Fruit fly (Drosophila melanogaster) whole organism, prepupa: Measurements from ENCODE around the gene mab-21.

Source experiments
- Blimp-1 ChIP-seq: fragments of 200-800 bp; sonication (Bioruptor generic); optimal IDR thresholded peaks from 3 replicates; lab custom pipeline; 2017; ENCODE audit warnings: missing biosample characterization, missing genetic modification characterization, mild to moderate bottlenecking, moderate library complexity, missing genetic modification reagents
- CG10631 ChIP-seq: fragments of 200-800 bp; sonication (Bioruptor generic); optimal IDR thresholded peaks from 2 replicates; lab custom pipeline; 2016; ENCODE audit warnings: missing biosample characterization, missing genetic modification characterization
- CG10669 ChIP-seq: fragments of 200-800 bp; sonication (Bioruptor generic); optimal IDR thresholded peaks from 3 replicates; lab custom pipeline; 2018; ENCODE audit warnings: missing biosample characterization, mild to moderate bottlenecking, missing genetic modification characterization, moderate library complexity
- CG11294 ChIP-seq: fragments of 200-800 bp; sonication (Bioruptor generic); IDR thresholded peaks from 2 replicates; pipeline ENCODE4 v1.3.6; 2022; ENCODE audit warnings: missing biosample characterization, missing genetic modification characterization
- CG11762 ChIP-seq: fragments of 200-800 bp; sonication (Bioruptor generic); optimal IDR thresholded peaks from 3 replicates; lab custom pipeline; 2016; ENCODE audit warnings: missing biosample characterization, missing genetic modification characterization; ENCODE audit not compliant: insufficient read depth
- CG15336 ChIP-seq: fragments of 200-800 bp; sonication (Bioruptor generic); IDR thresholded peaks from 2 replicates; pipeline ENCODE4 v1.3.6; 2022; ENCODE audit warnings: missing biosample characterization, missing genetic modification characterization
- CG1621 ChIP-seq: fragments of 200-800 bp; sonication (Bioruptor generic); optimal IDR thresholded peaks from 3 replicates; lab custom pipeline; 2018; ENCODE audit warnings: missing biosample characterization, mild to moderate bottlenecking, missing genetic modification characterization
- CG16779 ChIP-seq: fragments of 200-800 bp; sonication (Bioruptor generic); optimal IDR thresholded peaks from 3 replicates; lab custom pipeline; 2017; ENCODE audit warnings: missing biosample characterization, mild to moderate bottlenecking, missing genetic modification characterization
- CG31627 ChIP-seq: fragments of 200-800 bp; sonication (Bioruptor generic); optimal IDR thresholded peaks from 3 replicates; lab custom pipeline; 2016; ENCODE audit warnings: missing biosample characterization, missing genetic modification characterization
- CG32006 ChIP-seq: fragments of 200-800 bp; sonication (Bioruptor generic); optimal IDR thresholded peaks from 3 replicates; lab custom pipeline; 2017; ENCODE audit warnings: missing biosample characterization, mild to moderate bottlenecking, missing genetic modification characterization
- CG34406 ChIP-seq: fragments of 200-800 bp; sonication (Bioruptor generic); optimal IDR thresholded peaks from 3 replicates; lab custom pipeline; 2016; ENCODE audit warnings: missing biosample characterization, missing genetic modification characterization
- CG3919 ChIP-seq: fragments of 200-800 bp; sonication (Bioruptor generic); optimal IDR thresholded peaks from 3 replicates; lab custom pipeline; 2016; ENCODE audit warnings: missing biosample characterization, missing genetic modification characterization
- CG4318 ChIP-seq: fragments of 200-800 bp; sonication (Bioruptor generic); optimal IDR thresholded peaks from 3 replicates; lab custom pipeline; 2017; ENCODE audit warnings: missing biosample characterization, mild to moderate bottlenecking, missing genetic modification characterization
- CG6163 ChIP-seq: fragments of 200-800 bp; sonication (Bioruptor generic); IDR thresholded peaks from 3 replicates; pipeline ENCODE4 v1.3.6; 2022; ENCODE audit warnings: missing biosample characterization, missing genetic modification characterization
- CG6276 ChIP-seq: fragments of 200-800 bp; sonication (Bioruptor generic); optimal IDR thresholded peaks from 2 replicates; lab custom pipeline; 2017; ENCODE audit warnings: missing biosample characterization, mild to moderate bottlenecking, missing genetic modification characterization
- CG6808 ChIP-seq: fragments of 200-800 bp; sonication (Bioruptor generic); optimal IDR thresholded peaks from 3 replicates; lab custom pipeline; 2017; ENCODE audit warnings: missing biosample characterization, missing genetic modification characterization, mild to moderate bottlenecking, moderate library complexity, missing genetic modification reagents
- CG6854 ChIP-seq: fragments of 200-800 bp; sonication (Bioruptor generic); optimal IDR thresholded peaks from 2 replicates; lab custom pipeline; 2017; ENCODE audit warnings: missing biosample characterization, mild to moderate bottlenecking, missing genetic modification characterization
- CG8119 ChIP-seq: fragments of 200-800 bp; sonication (Bioruptor generic); IDR thresholded peaks from 3 replicates; pipeline ENCODE4 v1.3.6; 2022; ENCODE audit warnings: missing biosample characterization, missing genetic modification characterization
- CG8319 ChIP-seq: fragments of 200-800 bp; sonication (Bioruptor generic); optimal IDR thresholded peaks from 3 replicates; lab custom pipeline; 2016; ENCODE audit warnings: missing biosample characterization, missing genetic modification characterization
- CG9139 ChIP-seq: fragments of 200-800 bp; sonication (Bioruptor generic); optimal IDR thresholded peaks from 3 replicates; lab custom pipeline; 2017; ENCODE audit warnings: missing biosample characterization, mild to moderate bottlenecking, missing genetic modification characterization
- Eip75B ChIP-seq: fragments of 200-800 bp; sonication (Bioruptor generic); optimal IDR thresholded peaks from 3 replicates; lab custom pipeline; 2016; ENCODE audit warnings: missing biosample characterization, missing genetic modification characterization
- Eip78C ChIP-seq: fragments of 200-800 bp; sonication (Bioruptor generic); peaks from one replicate; lab custom pipeline; 2016; ENCODE audit warnings: missing biosample characterization, missing genetic modification characterization
- Eip93F ChIP-seq: fragments of 200-800 bp; sonication (Bioruptor generic); optimal IDR thresholded peaks from 2 replicates; lab custom pipeline; 2016; ENCODE audit warnings: missing biosample characterization, mild to moderate bottlenecking, missing genetic modification characterization
- Ets21C ChIP-seq: fragments of 200-800 bp; sonication (Bioruptor generic); optimal IDR thresholded peaks from 3 replicates; lab custom pipeline; 2016; ENCODE audit warnings: missing biosample characterization, missing genetic modification characterization
- Ets96B ChIP-seq: fragments of 200-800 bp; optimal IDR thresholded peaks from 2 replicates; lab custom pipeline; 2019; ENCODE audit warnings: missing biosample characterization, mild to moderate bottlenecking, missing genetic modification characterization, moderate library complexity
- Gug ChIP-seq: fragments of 200-800 bp; sonication (Bioruptor generic); IDR thresholded peaks from 2 replicates; pipeline ENCODE4 v1.3.6; 2022; ENCODE audit warnings: missing biosample characterization, missing genetic modification characterization
- Hr38 ChIP-seq: sonication (Bioruptor generic); optimal IDR thresholded peaks from 2 replicates; lab custom pipeline; 2016; ENCODE audit warnings: missing biosample characterization, missing genetic modification characterization
- Hr4 ChIP-seq: fragments of 200-800 bp; sonication (Bioruptor generic); optimal IDR thresholded peaks from 3 replicates; lab custom pipeline; 2016; ENCODE audit warnings: missing biosample characterization, missing genetic modification characterization
- Smox ChIP-seq: fragments of 200-800 bp; sonication (Bioruptor generic); optimal IDR thresholded peaks from 3 replicates; lab custom pipeline; 2016; ENCODE audit warnings: missing biosample characterization, missing genetic modification characterization
- Sox102F ChIP-seq: fragments of 200-800 bp; sonication (Bioruptor generic); optimal IDR thresholded peaks from 2 replicates; lab custom pipeline; 2016; ENCODE audit warnings: missing biosample characterization, mild to moderate bottlenecking, missing genetic modification characterization
- Sox14 ChIP-seq: fragments of 200-800 bp; sonication (Bioruptor generic); optimal IDR thresholded peaks from 3 replicates; lab custom pipeline; 2016; ENCODE audit warnings: missing biosample characterization, missing genetic modification characterization
- Sox15 ChIP-seq: fragments of 200-800 bp; sonication (Bioruptor generic); optimal IDR thresholded peaks from 3 replicates; lab custom pipeline; 2016; ENCODE audit warnings: missing biosample characterization, missing genetic modification characterization
- acj6 ChIP-seq: fragments of 200-800 bp; sonication (Bioruptor generic); optimal IDR thresholded peaks from 3 replicates; lab custom pipeline; 2016; ENCODE audit warnings: missing biosample characterization, missing genetic modification characterization
- dac ChIP-seq: fragments of 200-800 bp; sonication (Bioruptor generic); optimal IDR thresholded peaks from 2 replicates; lab custom pipeline; 2017; ENCODE audit warnings: missing biosample characterization, mild to moderate bottlenecking, missing genetic modification characterization
- dsx ChIP-seq: fragments of 200-800 bp; optimal IDR thresholded peaks from 3 replicates; lab custom pipeline; 2019; ENCODE audit warnings: missing biosample characterization, mild to moderate bottlenecking, missing genetic modification characterization, moderate library complexity; ENCODE audit not compliant: poor library complexity, severe bottlenecking
- eg ChIP-seq: fragments of 200-800 bp; sonication (Bioruptor generic); IDR thresholded peaks from 3 replicates; pipeline ENCODE4 v1.3.6; 2022; ENCODE audit warnings: missing biosample characterization, missing genetic modification characterization
- esn ChIP-seq: fragments of 200-800 bp; sonication (Bioruptor generic); optimal IDR thresholded peaks from 2 replicates; lab custom pipeline; 2016; ENCODE audit warnings: missing biosample characterization, mild to moderate bottlenecking, missing genetic modification characterization, moderate library complexity
- fd59A ChIP-seq: fragments of 200-800 bp; sonication (Bioruptor generic); optimal IDR thresholded peaks from 2 replicates; lab custom pipeline; 2017; ENCODE audit warnings: missing biosample characterization, mild to moderate bottlenecking, missing genetic modification characterization, missing genetic modification reagents
- fd85E ChIP-seq: fragments of 200-800 bp; sonication (Bioruptor generic); optimal IDR thresholded peaks from 3 replicates; lab custom pipeline; 2016; ENCODE audit warnings: missing biosample characterization, missing genetic modification characterization
- fkh ChIP-seq: fragments of 200-800 bp; sonication (Bioruptor generic); optimal IDR thresholded peaks from 3 replicates; lab custom pipeline; 2017; ENCODE audit warnings: missing biosample characterization, mild to moderate bottlenecking, missing genetic modification characterization, moderate library complexity
- lz ChIP-seq: fragments of 200-800 bp; sonication (Bioruptor generic); optimal IDR thresholded peaks from 3 replicates; lab custom pipeline; 2016; ENCODE audit warnings: missing biosample characterization, missing genetic modification characterization
- net ChIP-seq: fragments of 200-800 bp; sonication (Bioruptor generic); optimal IDR thresholded peaks from 3 replicates; lab custom pipeline; 2016; ENCODE audit warnings: missing biosample characterization, missing genetic modification characterization
- pdm3 ChIP-seq: fragments of 200-800 bp; sonication (Bioruptor generic); optimal IDR thresholded peaks from 3 replicates; lab custom pipeline; 2016; ENCODE audit warnings: missing biosample characterization, missing genetic modification characterization
- salr ChIP-seq, 2 experiments: fragments of 200-800 bp; sonication (Bioruptor generic); optimal IDR thresholded peaks; 3 replicates each; lab custom pipeline; 2016 to 2018; ENCODE audit warnings: missing biosample characterization in 2 of 2, missing genetic modification characterization in 2 of 2, mild to moderate bottlenecking in 1 of 2
- spab ChIP-seq: fragments of 200-800 bp; sonication (Bioruptor generic); optimal IDR thresholded peaks from 2 replicates; lab custom pipeline; 2017; ENCODE audit warnings: missing biosample characterization, mild to moderate bottlenecking, missing genetic modification characterization, missing genetic modification reagents
- ss ChIP-seq, 2 experiments: fragments of 200-800 bp; sonication (Bioruptor generic); optimal IDR thresholded peaks; 2 replicates in 1 of 2; 3 replicates in 1 of 2; lab custom pipeline; 2017 to 2018; ENCODE audit warnings: mild to moderate bottlenecking in 2 of 2, missing biosample characterization in 2 of 2, missing genetic modification characterization in 2 of 2, moderate library complexity in 1 of 2
- topi ChIP-seq: fragments of 200-800 bp; sonication (Bioruptor generic); optimal IDR thresholded peaks from 3 replicates; lab custom pipeline; 2016; ENCODE audit warnings: missing biosample characterization, missing genetic modification characterization
- vri ChIP-seq: fragments of 200-800 bp; sonication (Bioruptor generic); optimal IDR thresholded peaks from 3 replicates; lab custom pipeline; 2016; ENCODE audit warnings: missing biosample characterization, mild to moderate bottlenecking, missing genetic modification characterization

Gene mab-21

DNA sequence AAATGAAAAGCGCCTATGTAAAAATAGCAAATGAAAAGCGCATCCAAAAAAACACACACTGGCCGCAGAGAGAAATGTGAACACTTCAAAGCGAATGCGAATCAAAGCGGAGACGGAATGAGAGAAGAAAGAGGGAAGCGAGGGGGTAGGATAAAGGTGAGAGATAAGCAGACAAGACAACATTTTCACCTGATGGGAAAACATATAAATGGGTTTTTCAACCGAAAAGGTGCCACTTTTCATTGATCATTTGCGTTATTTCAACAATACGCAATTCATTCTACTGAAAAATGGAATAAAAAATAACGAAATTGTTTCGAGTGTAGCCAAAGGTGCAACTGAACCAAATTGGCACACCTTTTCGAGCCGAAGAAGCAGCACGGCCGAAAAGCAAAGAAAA lies 35.9 kb downstream of the mab-21 start (continued):
- no peak for TF ChIP-seq Ets96B (tag; lab: Kevin White, UChicago)
- TF ChIP-seq CG11294 (GFP tag; lab: Robert Waterston, UW) = no peak
- no peak for TF ChIP-seq Eip75B (GFP tag; lab: Kevin White, UChicago)
- no peak for TF ChIP-seq CG8319
- peak; percentile 57 for TF ChIP-seq eg (GFP tag; lab: Robert Waterston, UW)

DNA sequence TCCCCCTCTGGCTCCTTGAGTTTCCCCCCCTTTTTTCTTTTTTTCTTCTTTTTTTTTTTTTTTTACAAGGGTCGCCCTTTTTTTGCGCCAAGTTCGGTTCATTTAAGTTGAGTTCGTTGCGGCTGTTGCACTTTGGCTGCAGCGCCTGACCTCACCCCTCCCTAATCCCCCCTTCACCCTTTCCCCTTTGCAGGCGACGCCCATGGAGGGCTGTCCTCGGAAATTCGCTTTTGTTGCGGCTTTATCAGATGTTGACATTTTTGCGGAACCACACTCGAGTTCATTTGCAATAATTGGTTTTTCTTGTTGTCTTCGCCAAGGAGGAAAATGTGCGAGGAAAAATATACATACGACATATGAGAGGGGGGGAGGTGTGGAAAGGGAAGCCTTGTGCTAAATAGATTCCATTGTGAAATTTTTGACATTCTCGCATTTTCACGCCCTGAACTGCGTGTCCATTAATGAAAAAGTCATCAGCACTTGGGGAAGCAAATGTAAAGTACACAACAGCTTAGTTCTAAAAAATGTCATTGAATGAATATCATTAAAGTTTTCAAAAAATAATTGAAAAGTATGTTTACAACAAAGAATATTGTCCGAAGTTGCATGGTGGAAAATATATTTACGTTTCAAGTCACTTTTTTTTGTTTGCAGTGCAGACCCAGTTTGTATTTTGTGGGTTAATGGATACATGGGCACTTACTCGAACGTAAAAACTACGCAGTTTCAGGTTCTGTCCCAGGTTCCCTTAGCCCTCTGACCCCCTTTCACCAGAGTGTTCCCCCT lies 38.4 kb downstream of the mab-21 start:
- TF ChIP-seq Eip75B (GFP tag; lab: Kevin White, UChicago) (peak; percentile 11), net (GFP tag; lab: Kevin White, UChicago) (no peak), CG34406 (GFP tag; lab: Kevin White, UChicago) (no peak), Gug (GFP tag; lab: Robert Waterston, UW) (no peak), CG31627 (GFP tag; lab: Kevin White, UChicago) (no peak), Ets21C (GFP tag; lab: Kevin White, UChicago) (no peak), Hr4 (GFP tag; lab: Kevin White, UChicago) (no peak), Eip78C (GFP tag; lab: Kevin White, UChicago) (peak; percentile 92), CG6854 (GFP tag; lab: Kevin White, UChicago) (no peak), spab (GFP tag; lab: Kevin White, UChicago) (no peak), lz (GFP tag; lab: Kevin White, UChicago) (no peak), dsx (GFP tag; lab: Kevin White, UChicago) (peak; percentile 25), Sox102F (GFP tag; lab: Kevin White, UChicago) (no peak), fd59A (GFP tag; lab: Kevin White, UChicago) (no peak), esn (no peak), CG11762 (GFP tag; lab: Kevin White, UChicago) (no peak), pdm3 (GFP tag; lab: Kevin White, UChicago) (peak; percentile 35), dac (no peak), Blimp-1 (GFP tag; lab: Kevin White, UChicago) (no peak), salr (GFP tag; optimal IDR thresholded peaks at IDR 0.05; lab: Kevin White, UChicago) (no peak), acj6 (peak; percentile 26), CG3919 (GFP tag; lab: Kevin White, UChicago) (peak; percentile 6), CG32006 (peak; percentile 31), CG10631 (GFP tag; lab: Kevin White, UChicago) (peak; percentile 11), CG8119 (GFP tag; lab: Robert Waterston, UW) (peak; percentile 50; the same call in 2 of the 3 replicates), Eip93F (no peak), CG6163 (GFP tag; lab: Robert Waterston, UW) (peak; percentile 56; the same call in 2 of the 3 replicates), Smox (GFP tag; lab: Kevin White, UChicago) (no peak), CG15336 (GFP tag; lab: Robert Waterston, UW) (peak; percentile 50), CG4318 (GFP tag; lab: Kevin White, UChicago) (no peak), Sox15 (GFP tag; lab: Kevin White, UChicago) (no peak), Hr38 (GFP tag; lab: Kevin White, UChicago) (no peak), CG1621 (tag; lab: Kevin White, UChicago) (no peak), CG10669 (GFP tag; lab: Kevin White, UChicago) (peak; percentile 43), Sox14 (GFP tag; lab: Kevin White, UChicago) (no peak), ss (GFP tag; optimal IDR thresholded peaks at IDR 0.05; lab: Kevin White, UChicago) (peak; percentile 1 to 15), CG16779 (tag; lab: Kevin White, UChicago) (no peak), fd85E (GFP tag; lab: Kevin White, UChicago) (no peak), CG6808 (GFP tag; lab: Kevin White, UChicago) (no peak), vri (GFP tag; lab: Kevin White, UChicago) (no peak), CG11294 (GFP tag; lab: Robert Waterston, UW) (no peak), CG6276 (GFP tag; lab: Kevin White, UChicago) (no peak), fkh (GFP tag; lab: Kevin White, UChicago) (no peak), topi (GFP tag; lab: Kevin White, UChicago) (no peak), CG9139 (GFP tag; lab: Kevin White, UChicago) (no peak)
